Fruit fly (Drosophila melanogaster): ENCODE data around the gene CG34283.

DNA sequence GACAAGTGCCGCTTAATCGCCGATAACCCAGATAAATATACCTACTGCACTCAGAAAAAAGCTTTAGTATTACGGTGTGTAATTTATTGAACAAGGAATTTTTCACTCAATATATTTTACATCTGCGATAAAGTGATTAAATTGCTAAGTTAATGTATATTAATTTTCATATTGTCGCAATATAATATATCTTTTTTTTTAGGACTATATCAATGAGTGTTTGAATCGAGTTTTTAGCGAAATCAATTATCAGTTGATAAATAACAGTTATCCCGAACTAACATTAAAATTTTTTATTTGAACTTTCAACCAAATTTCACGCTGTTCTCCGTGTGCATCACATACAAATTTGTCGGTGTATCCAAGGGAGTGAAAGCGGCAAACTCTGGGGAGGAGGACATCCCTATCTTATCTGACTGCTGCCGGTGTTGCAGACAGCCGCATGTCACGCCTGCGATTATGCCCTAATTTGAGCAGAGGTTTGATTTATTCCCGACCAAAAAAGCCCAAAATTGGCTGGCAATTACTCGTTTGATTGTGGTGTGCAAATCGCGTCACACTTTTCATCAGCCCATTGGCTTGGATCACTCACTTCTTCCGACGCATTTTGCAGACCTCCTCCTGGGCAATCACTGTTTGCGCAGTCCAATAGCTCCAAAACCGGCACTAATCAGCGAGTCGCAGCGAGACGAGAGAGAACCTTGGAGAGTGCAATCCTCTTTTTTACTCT is 16.5 kb upstream of the CG34283 start:
- no peak for TF ChIP-seq CG8478 (optimal IDR thresholded peaks at IDR 0.05)
- TF ChIP-seq CTCF (optimal IDR thresholded peaks at IDR 0.05): no peak
